Fruit fly (Drosophila melanogaster): ENCODE results near the gene fz2.
A peak's percentile ranks its signal among the peaks of the same experiment; 100 is the strongest.

fz2 gene

dm6 chr3L:19162586-19163310, 72.4 kb downstream of the fz2 start (continued):
- TF ChIP-seq sage (GFP tag; optimal IDR thresholded peaks at IDR 0.05) (no peak), OdsH (GFP tag; optimal IDR thresholded peaks at IDR 0.05) (peak; percentile 75)

dm6 chr3L:19161291-19161690, 73.9 kb downstream of the fz2 start:
- TF ChIP-seq h (GFP tag; optimal IDR thresholded peaks at IDR 0.05) (peak; percentile 17), sage (GFP tag; optimal IDR thresholded peaks at IDR 0.05) (no peak)

- TF ChIP-seq dsf (GFP tag; optimal IDR thresholded peaks at IDR 0.05; ENCODE audit: borderline replicate concordance) (no peak), N (GFP tag; optimal IDR thresholded peaks at IDR 0.05) (no peak), fru (GFP tag; optimal IDR thresholded peaks at IDR 0.05) (peak; percentile 92), sage (GFP tag; optimal IDR thresholded peaks at IDR 0.05) (peak; percentile 72), pan (optimal IDR thresholded peaks at IDR 0.05) (no peak), Hnf4 (GFP tag; optimal IDR thresholded peaks at IDR 0.05) (peak; percentile 89), CrebA (GFP tag; optimal IDR thresholded peaks at IDR 0.05; ENCODE audit: borderline replicate concordance) (peak; percentile 54), h (GFP tag; optimal IDR thresholded peaks at IDR 0.05) (peak; percentile 91), Rel (GFP tag; optimal IDR thresholded peaks at IDR 0.05) (peak; percentile 75), Rel (tag; optimal IDR thresholded peaks at IDR 0.05) (peak; percentile 30), Sp1 (GFP tag; optimal IDR thresholded peaks at IDR 0.05) (peak; percentile 81), tai (GFP tag; optimal IDR thresholded peaks at IDR 0.05) (peak; percentile 77), CG32264 (GFP tag; optimal IDR thresholded peaks at IDR 0.05) (peak; percentile 66), usp (GFP tag; optimal IDR thresholded peaks at IDR 0.05) (no peak), ey (GFP tag; optimal IDR thresholded peaks at IDR 0.05) (peak; percentile 88), dmrt93B (GFP tag; optimal IDR thresholded peaks at IDR 0.05) (peak; percentile 74), dl (GFP tag; optimal IDR thresholded peaks at IDR 0.05; ENCODE audit: insufficient read depth in 1 of 2, partially characterized antibody in 2 of 2) (no peak), Mio (GFP tag; optimal IDR thresholded peaks at IDR 0.05) (no peak), OdsH (GFP tag; optimal IDR thresholded peaks at IDR 0.05) (peak; percentile 88), brk (GFP tag; optimal IDR thresholded peaks at IDR 0.05) (peak; percentile 90), Dfd (GFP tag; optimal IDR thresholded peaks at IDR 0.05) (no peak), CG9705 (GFP tag; optimal IDR thresholded peaks at IDR 0.05) (peak; percentile 56), psq (GFP tag; optimal IDR thresholded peaks at IDR 0.05) (peak; percentile 87), Jra (GFP tag; optimal IDR thresholded peaks at IDR 0.05) (peak; percentile 76), rgr (GFP tag; optimal IDR thresholded peaks at IDR 0.05) (peak; percentile 89), Dif (GFP tag; optimal IDR thresholded peaks at IDR 0.05; ENCODE audit: partially characterized antibody) (no peak), Hr78 (GFP tag; optimal IDR thresholded peaks at IDR 0.05) (no peak), sv (GFP tag; optimal IDR thresholded peaks at IDR 0.05) (no peak), woc (GFP tag; optimal IDR thresholded peaks at IDR 0.05) (peak; percentile 89), Abd-B (GFP tag; optimal IDR thresholded peaks at IDR 0.05) (no peak), HLH106 (tag; optimal IDR thresholded peaks at IDR 0.05) (peak; percentile 85), Myc (optimal IDR thresholded peaks at IDR 0.05) (no peak), br (GFP tag; optimal IDR thresholded peaks at IDR 0.05) (peak; percentile 89), Hr83 (GFP tag; optimal IDR thresholded peaks at IDR 0.05; ENCODE audit: poor library complexity, severe bottlenecking) (no peak), lola (GFP tag; optimal IDR thresholded peaks at IDR 0.05) (no peak), foxo (GFP tag; optimal IDR thresholded peaks at IDR 0.05) (peak; percentile 19 to 90)
Observed at dm6 chr3L:19159894-19160293, 75.3 kb downstream of the fz2 start.

dm6 chr3L:19158343-19158742, 76.8 kb downstream of the fz2 start:
- no peak for TF ChIP-seq woc (GFP tag; optimal IDR thresholded peaks at IDR 0.05)
- no peak for TF ChIP-seq OdsH (GFP tag; optimal IDR thresholded peaks at IDR 0.05)
- no peak for TF ChIP-seq br (GFP tag; optimal IDR thresholded peaks at IDR 0.05)
- no peak for TF ChIP-seq jim (GFP tag; optimal IDR thresholded peaks at IDR 0.05)
- TF ChIP-seq pan (optimal IDR thresholded peaks at IDR 0.05) = no peak
- TF ChIP-seq rgr (GFP tag; optimal IDR thresholded peaks at IDR 0.05) = no peak
- TF ChIP-seq usp (GFP tag; optimal IDR thresholded peaks at IDR 0.05) = no peak
- no peak for TF ChIP-seq CrebA (GFP tag; optimal IDR thresholded peaks at IDR 0.05; ENCODE audit: borderline replicate concordance)
- TF ChIP-seq HLH106 (tag; optimal IDR thresholded peaks at IDR 0.05) = no peak
- no peak for TF ChIP-seq lola (GFP tag; optimal IDR thresholded peaks at IDR 0.05)
- no peak for TF ChIP-seq ey (GFP tag; optimal IDR thresholded peaks at IDR 0.05)
- no peak for TF ChIP-seq Jra (GFP tag; optimal IDR thresholded peaks at IDR 0.05)
- no peak for TF ChIP-seq brk (GFP tag; optimal IDR thresholded peaks at IDR 0.05)
- TF ChIP-seq fru (GFP tag; optimal IDR thresholded peaks at IDR 0.05) = no peak
- no peak for TF ChIP-seq Hr83 (GFP tag; optimal IDR thresholded peaks at IDR 0.05; ENCODE audit: poor library complexity, severe bottlenecking)
- no peak for TF ChIP-seq sage (GFP tag; optimal IDR thresholded peaks at IDR 0.05)
